Worm (Caenorhabditis elegans): Measurements from ENCODE around the gene flap-1.

ce11 chrIII:6945747-6946146, 17.1 kb upstream of the flap-1 start, which contains the start of gene abu-13:
- TF ChIP-seq mec-3 (tag; optimal IDR thresholded peaks at IDR 0.05; ENCODE audit: borderline replicate concordance) (no peak), ceh-48 (tag; optimal IDR thresholded peaks at IDR 0.05) (no peak), F13H6.1 (tag; optimal IDR thresholded peaks at IDR 0.05) (no peak), nfya-1 (tag; optimal IDR thresholded peaks at IDR 0.05) (no peak), nhr-11 (tag; optimal IDR thresholded peaks at IDR 0.05) (no peak)

Measured in whole organism, late embryonic.